Worm (Caenorhabditis elegans): ENCODE measurements around the gene Y105C5A.1273.

DNA sequence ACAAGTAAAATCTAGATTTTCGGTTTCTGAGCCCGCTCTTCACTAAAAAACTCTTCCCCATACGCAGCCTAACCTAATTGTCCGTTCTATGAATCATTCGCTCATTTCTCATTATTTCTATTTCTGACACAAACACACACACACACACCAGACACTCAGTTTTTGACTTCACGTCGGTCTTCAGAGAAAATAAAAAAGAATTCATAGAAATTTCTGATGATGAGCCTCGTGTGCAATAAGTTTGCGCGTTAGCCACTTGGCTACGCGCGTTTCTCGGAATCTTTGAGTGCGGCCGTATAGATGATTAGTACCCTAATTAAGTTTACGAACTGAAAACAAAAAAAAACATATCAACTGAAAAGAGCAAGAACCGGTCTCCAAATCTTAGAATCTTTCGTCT, 23.1 kb downstream of the Y105C5A.1273 start:
- TF ChIP-seq lin-39 (tag; optimal IDR thresholded peaks at IDR 0.05) (no peak), nhr-237 (tag; optimal IDR thresholded peaks at IDR 0.05) (no peak), skn-1 (tag; optimal IDR thresholded peaks at IDR 0.05) (no peak), F16B12.6 (tag; optimal IDR thresholded peaks at IDR 0.05) (no peak), ztf-11 (tag; optimal IDR thresholded peaks at IDR 0.05) (no peak), pax-3 (tag; optimal IDR thresholded peaks at IDR 0.05) (no peak)
